Worm (Caenorhabditis elegans): Measurements from ENCODE around the gene clec-163.

The clec-163 gene

DNA sequence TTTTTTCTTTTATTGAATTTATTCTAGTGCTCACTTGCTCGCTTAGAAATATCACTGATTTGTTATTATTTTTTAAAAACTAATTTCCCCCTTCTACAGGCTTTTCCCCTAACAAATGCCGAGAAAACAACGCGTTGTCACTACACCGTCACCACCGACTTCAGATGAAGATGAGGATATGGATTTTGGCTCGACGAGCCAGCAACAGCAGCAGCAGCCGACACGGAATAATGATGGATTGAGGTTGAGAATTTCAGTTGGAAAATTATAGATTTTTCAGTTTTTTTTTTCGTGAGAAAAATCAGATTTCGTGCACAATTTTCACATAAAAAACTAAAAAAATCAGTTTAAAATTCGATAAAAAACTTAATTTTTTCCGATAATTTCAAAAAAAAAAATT is 31.1 kb upstream of the clec-163 start, which contains the start of gene dpy-28:
Gene dpy-28, plus strand, starts transcription at position 100 of the 400 bp plus-strand sequence.
- peak; percentile 27 for TF ChIP-seq nhr-47 (tag; optimal IDR thresholded peaks at IDR 0.05)
- TF ChIP-seq efl-1 (optimal IDR thresholded peaks at IDR 0.05) = no peak
- peak in 1 of 2 experiments; percentile 82 for TF ChIP-seq efl-1 (GFP tag; optimal IDR thresholded peaks at IDR 0.05 in 1 of 2)
- TF ChIP-seq sptf-1 (tag; optimal IDR thresholded peaks at IDR 0.05) = no peak
- peak; percentile 31 for TF ChIP-seq ama-1 (optimal IDR thresholded peaks at IDR 0.05)

DNA sequence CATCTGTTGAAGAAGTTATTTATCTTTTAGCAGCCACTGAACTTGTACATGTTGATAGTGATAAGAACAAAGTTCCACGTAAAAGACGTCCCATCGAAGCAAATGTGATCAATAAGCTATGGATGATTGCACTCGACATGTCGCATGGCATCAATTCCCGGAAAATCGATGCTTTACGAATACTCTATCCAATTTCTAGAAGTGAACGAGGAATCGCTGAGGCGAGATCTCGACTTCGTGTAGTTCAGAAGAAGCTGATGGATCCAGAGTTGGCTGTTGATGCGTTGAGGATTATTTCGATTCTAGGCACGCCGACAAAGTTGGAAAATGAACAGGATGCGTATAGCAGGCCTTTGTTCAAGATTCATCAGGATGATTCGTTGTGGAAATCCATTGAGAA is 24.5 kb upstream of the clec-163 start:
- TF ChIP-seq lsy-2 (tag; optimal IDR thresholded peaks at IDR 0.05) (no peak), efl-1 (optimal IDR thresholded peaks at IDR 0.05) (no peak), efl-1 (GFP tag; optimal IDR thresholded peaks at IDR 0.05 in 1 of 2) (peak in 1 of 2 experiments; percentile 73), fos-1 (tag; optimal IDR thresholded peaks at IDR 0.05) (no peak), ces-1 (GFP tag; optimal IDR thresholded peaks at IDR 0.05) (no peak), ceh-82 (tag; optimal IDR thresholded peaks at IDR 0.05) (no peak), elt-2 (tag; optimal IDR thresholded peaks at IDR 0.05) (no peak), unc-98 (GFP tag; IDR thresholded peaks at IDR 0.05) (no peak)

DNA sequence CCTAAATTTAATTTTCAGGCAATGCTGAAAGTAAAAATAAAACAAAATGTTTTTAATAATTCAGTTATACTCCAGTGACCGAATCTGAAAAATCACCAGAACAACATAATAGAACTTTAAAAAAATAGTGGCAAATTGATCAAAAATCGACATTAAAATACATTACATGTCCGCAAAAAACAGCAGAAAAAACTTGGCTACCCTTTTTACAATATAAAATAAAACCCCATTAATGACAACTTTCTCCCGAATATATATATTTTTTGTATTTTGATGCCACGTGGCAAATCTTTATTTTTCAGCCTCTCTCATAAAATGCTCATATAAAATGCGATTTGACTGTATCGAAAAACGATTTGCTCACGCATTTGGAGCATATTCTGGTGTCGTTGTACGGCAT is 12.6 kb upstream of the clec-163 start, which contains the start of gene ptr-19:
Gene ptr-19, plus strand, starts transcription at position 301 of the 400 bp plus-strand sequence.
- no peak for TF ChIP-seq nhr-11 (tag; optimal IDR thresholded peaks at IDR 0.05)
- TF ChIP-seq nhr-85 (tag) = peak; percentile 47
- no peak for TF ChIP-seq efl-1 (optimal IDR thresholded peaks at IDR 0.05)
- peak in 1 of 2 experiments; percentile 69 for TF ChIP-seq efl-1 (GFP tag; optimal IDR thresholded peaks at IDR 0.05 in 1 of 2)

- TF ChIP-seq lin-35 (GFP tag; optimal IDR thresholded peaks at IDR 0.05) = no peak
- no peak for TF ChIP-seq unc-130 (tag; optimal IDR thresholded peaks at IDR 0.05)
- no peak for TF ChIP-seq elt-3 (tag; optimal IDR thresholded peaks at IDR 0.05)
- no peak for TF ChIP-seq ceh-8 (GFP tag; optimal IDR thresholded peaks at IDR 0.05)
- no peak for TF ChIP-seq hlh-4 (tag; optimal IDR thresholded peaks at IDR 0.05)
- TF ChIP-seq ceh-88 (GFP tag; IDR thresholded peaks at IDR 0.05) = no peak
- TF ChIP-seq fkh-4 (tag; optimal IDR thresholded peaks at IDR 0.05; ENCODE audit: borderline replicate concordance) = no peak
- no peak for TF ChIP-seq lin-14 (GFP tag; optimal IDR thresholded peaks at IDR 0.05)
- TF ChIP-seq lir-3 (tag; optimal IDR thresholded peaks at IDR 0.05; ENCODE audit: poor library complexity) = no peak
- no peak for TF ChIP-seq F16B12.6 (tag; optimal IDR thresholded peaks at IDR 0.05)
Observed at ce11 chrIII:10783052-10783451, 11.1 kb upstream of the clec-163 start.

- TF ChIP-seq nhr-77 (tag; optimal IDR thresholded peaks at IDR 0.05) = no peak
- no peak for TF ChIP-seq tbx-2 (tag; optimal IDR thresholded peaks at IDR 0.05)
- TF ChIP-seq nhr-19 (GFP tag; conservative IDR thresholded peaks at IDR 0.05) = no peak
- TF ChIP-seq nhr-20 (tag; optimal IDR thresholded peaks at IDR 0.05) = no peak
- no peak for TF ChIP-seq ceh-8 (GFP tag; optimal IDR thresholded peaks at IDR 0.05)
- no peak for TF ChIP-seq mep-1 (tag; optimal IDR thresholded peaks at IDR 0.05)
- TF ChIP-seq mef-2 (tag; optimal IDR thresholded peaks at IDR 0.05) = no peak
- TF ChIP-seq ceh-90 (tag; optimal IDR thresholded peaks at IDR 0.05) = no peak
- TF ChIP-seq sox-4 (tag; optimal IDR thresholded peaks at IDR 0.05) = no peak
- no peak for TF ChIP-seq hlh-4 (tag; optimal IDR thresholded peaks at IDR 0.05)
- TF ChIP-seq pqm-1 (tag; optimal IDR thresholded peaks at IDR 0.05) = no peak
- TF ChIP-seq aha-1 (tag; optimal IDR thresholded peaks at IDR 0.05) = no peak
- TF ChIP-seq mdl-1 (tag; optimal IDR thresholded peaks at IDR 0.05) = no peak
- TF ChIP-seq ztf-4 (tag; optimal IDR thresholded peaks at IDR 0.05) = no peak
- TF ChIP-seq rnt-1 (tag; optimal IDR thresholded peaks at IDR 0.05) = no peak
- no peak for TF ChIP-seq unc-98 (GFP tag; IDR thresholded peaks at IDR 0.05)
- TF ChIP-seq elt-3 (tag; optimal IDR thresholded peaks at IDR 0.05) = no peak
- TF ChIP-seq fkh-4 (tag; optimal IDR thresholded peaks at IDR 0.05; ENCODE audit: borderline replicate concordance) = no peak
- TF ChIP-seq nhr-237 (tag; optimal IDR thresholded peaks at IDR 0.05) = no peak
- no peak for TF ChIP-seq hpl-2 (GFP tag; optimal IDR thresholded peaks at IDR 0.05)
Observed at ce11 chrIII:10791233-10791632, 2.9 kb upstream of the clec-163 start.
